Fruit fly (Drosophila melanogaster) whole organism, embryonic: ENCODE measurements around the gene Faa.

Experiments
- Asciz ChIP-seq: fragments of 200-800 bp; sonication (Bioruptor generic); optimal IDR thresholded peaks from 2 replicates; lab custom pipeline; 2017; ENCODE audit warnings: missing biosample characterization, mild to moderate bottlenecking, missing genetic modification characterization, missing genetic modification reagents
- Atf3 ChIP-seq: fragments of 200-800 bp; sonication (Bioruptor generic); optimal IDR thresholded peaks from 3 replicates; lab custom pipeline; 2016; ENCODE audit warnings: missing biosample characterization, missing genetic modification characterization
- CG10959 ChIP-seq: fragments of 200-800 bp; sonication (Bioruptor generic); IDR thresholded peaks from 2 replicates; pipeline ENCODE4 v1.3.6; 2022; ENCODE audit warnings: missing biosample characterization, missing genetic modification characterization
- CG11695 ChIP-seq: fragments of 200-800 bp; sonication (Bioruptor generic); IDR thresholded peaks from 3 replicates; pipeline ENCODE4 v1.3.6; 2022; ENCODE audit warnings: missing biosample characterization, missing genetic modification characterization
- CG12104 ChIP-seq: fragments of 200-800 bp; sonication (Bioruptor generic); optimal IDR thresholded peaks from 3 replicates; lab custom pipeline; 2016; ENCODE audit warnings: missing biosample characterization, missing genetic modification characterization
- CG12219 ChIP-seq: fragments of 200-800 bp; sonication (Bioruptor generic); optimal IDR thresholded peaks from 3 replicates; lab custom pipeline; 2018; ENCODE audit warnings: missing biosample characterization, mild to moderate bottlenecking, missing genetic modification characterization
- CG14860 ChIP-seq: fragments of 200-800 bp; sonication (Bioruptor generic); IDR thresholded peaks from 3 replicates; pipeline ENCODE4 v1.3.6; 2022; ENCODE audit warnings: missing biosample characterization, missing genetic modification characterization; ENCODE audit not compliant: partially characterized antibody
- CG15479 ChIP-seq: fragments of 200-800 bp; sonication (Bioruptor generic); optimal IDR thresholded peaks from 3 replicates; lab custom pipeline; 2019; ENCODE audit warnings: missing biosample characterization, mild to moderate bottlenecking, missing genetic modification characterization, moderate library complexity
- CG15514 ChIP-seq: fragments of 200-800 bp; sonication (Bioruptor generic); optimal IDR thresholded peaks from 3 replicates; lab custom pipeline; 2017; ENCODE audit warnings: missing biosample characterization, missing genetic modification characterization, mild to moderate bottlenecking, moderate library complexity, missing genetic modification reagents
- CG17359 ChIP-seq: fragments of 200-800 bp; sonication (Bioruptor generic); optimal IDR thresholded peaks from 3 replicates; lab custom pipeline; 2018; ENCODE audit warnings: missing biosample characterization, mild to moderate bottlenecking, missing genetic modification characterization, moderate library complexity
- CG31441 ChIP-seq: fragments of 200-800 bp; sonication (Bioruptor generic); IDR thresholded peaks from 2 replicates; pipeline ENCODE4 v1.3.6; 2022; ENCODE audit warnings: missing biosample characterization, missing genetic modification characterization
- CG32767 ChIP-seq: fragments of 200-800 bp; sonication (Bioruptor generic); IDR thresholded peaks from 2 replicates; pipeline ENCODE4 v1.3.6; 2022; ENCODE audit warnings: missing biosample characterization, missing genetic modification characterization
- CG34376 ChIP-seq: fragments of 200-800 bp; sonication (Bioruptor generic); optimal IDR thresholded peaks from 2 replicates; lab custom pipeline; 2018; ENCODE audit warnings: missing biosample characterization, mild to moderate bottlenecking, missing genetic modification characterization
- CG4282 ChIP-seq: fragments of 200-800 bp; sonication (Bioruptor generic); optimal IDR thresholded peaks from 2 replicates; lab custom pipeline; 2016; ENCODE audit warnings: missing biosample characterization, missing genetic modification characterization
- CG4854 ChIP-seq: fragments of 200-800 bp; sonication (Bioruptor generic); optimal IDR thresholded peaks from 2 replicates; lab custom pipeline; 2016; ENCODE audit warnings: missing biosample characterization, missing genetic modification characterization, inconsistent platforms
- CG6654 ChIP-seq: fragments of 200-800 bp; sonication (Bioruptor generic); optimal IDR thresholded peaks from 2 replicates; lab custom pipeline; 2017; ENCODE audit warnings: missing biosample characterization, mild to moderate bottlenecking, missing genetic modification characterization
- CG6765 ChIP-seq: fragments of 200-800 bp; sonication (Bioruptor generic); optimal IDR thresholded peaks from 3 replicates; lab custom pipeline; 2017; ENCODE audit warnings: missing biosample characterization, mild to moderate bottlenecking, missing genetic modification characterization
- CG6791 ChIP-seq: fragments of 200-800 bp; sonication (Bioruptor generic); IDR thresholded peaks from 3 replicates; pipeline ENCODE4 v1.3.6; 2022; ENCODE audit warnings: missing biosample characterization, missing genetic modification characterization; ENCODE audit not compliant: partially characterized antibody
- CG6854 ChIP-seq: fragments of 200-800 bp; sonication (Bioruptor generic); optimal IDR thresholded peaks from 3 replicates; lab custom pipeline; 2017; ENCODE audit warnings: missing biosample characterization, mild to moderate bottlenecking, missing genetic modification characterization
- CG8281 ChIP-seq: fragments of 200-800 bp; sonication (Bioruptor generic); optimal IDR thresholded peaks from 2 replicates; lab custom pipeline; 2018; ENCODE audit warnings: missing biosample characterization, mild to moderate bottlenecking, missing genetic modification characterization, moderate library complexity
- CG8924 ChIP-seq: fragments of 200-800 bp; optimal IDR thresholded peaks from 3 replicates; lab custom pipeline; 2019; ENCODE audit warnings: missing biosample characterization, mild to moderate bottlenecking, missing genetic modification characterization, moderate library complexity
- CG9437 ChIP-seq: fragments of 200-800 bp; sonication (Bioruptor generic); optimal IDR thresholded peaks from 2 replicates; lab custom pipeline; 2018; ENCODE audit warnings: missing biosample characterization, mild to moderate bottlenecking, missing genetic modification characterization
- Chrac-16 ChIP-seq: fragments of 200-800 bp; sonication (Bioruptor generic); optimal IDR thresholded peaks from 3 replicates; lab custom pipeline; 2016; ENCODE audit warnings: missing biosample characterization, missing genetic modification characterization
- Dll ChIP-seq: fragments of 200-800 bp; sonication (Bioruptor generic); IDR thresholded peaks from 4 replicates; pipeline ENCODE4 v1.3.6; 2022; ENCODE audit warnings: missing biosample characterization, missing genetic modification characterization; ENCODE audit not compliant: partially characterized antibody
- ERR ChIP-seq: fragments of 200-800 bp; sonication (Bioruptor generic); optimal IDR thresholded peaks from 2 replicates; lab custom pipeline; 2016; ENCODE audit warnings: missing biosample characterization, missing genetic modification characterization
- HLH54F ChIP-seq: fragments of 200-800 bp; sonication (Bioruptor generic); optimal IDR thresholded peaks from 3 replicates; lab custom pipeline; 2016; ENCODE audit warnings: missing biosample characterization, missing genetic modification characterization
- Hey ChIP-seq: fragments of 200-800 bp; sonication (Bioruptor generic); optimal IDR thresholded peaks from 3 replicates; lab custom pipeline; 2018; ENCODE audit warnings: missing biosample characterization, mild to moderate bottlenecking, missing genetic modification characterization
- MBD-R2 ChIP-seq: fragments of 200-800 bp; sonication (Bioruptor generic); IDR thresholded peaks from 2 replicates; pipeline ENCODE4 v1.3.6; 2022; ENCODE audit warnings: missing biosample characterization, missing genetic modification characterization
- NC2β ChIP-seq: fragments of 200-800 bp; sonication (Bioruptor generic); optimal IDR thresholded peaks from 2 replicates; lab custom pipeline; 2016; ENCODE audit warnings: missing biosample characterization, missing genetic modification characterization
- Spps ChIP-seq: fragments of 200-800 bp; sonication (Bioruptor generic); optimal IDR thresholded peaks from 2 replicates; lab custom pipeline; 2018; ENCODE audit warnings: missing biosample characterization, mild to moderate bottlenecking, missing genetic modification characterization
- Stat92E ChIP-seq, 3 experiments: fragments of >200 bp in 2 of 3; fragments of 200-800 bp in 1 of 3; sonication (Bioruptor generic) in 1 of 3; optimal IDR thresholded peaks; 2 replicates each; lab custom pipeline; 2017 to 2019; ENCODE audit warnings: missing biosample characterization in 3 of 3, missing genetic modification characterization in 3 of 3, mild to moderate bottlenecking in 1 of 3, moderate library complexity in 1 of 3
- ap ChIP-seq: fragments of 200-800 bp; sonication (Bioruptor generic); IDR thresholded peaks from 2 replicates; pipeline ENCODE4 v1.3.6; 2022; ENCODE audit warnings: missing biosample characterization, missing genetic modification characterization
- ash1 ChIP-seq: fragments of 200-800 bp; sonication (Bioruptor generic); optimal IDR thresholded peaks from 2 replicates; lab custom pipeline; 2018; ENCODE audit warnings: missing biosample characterization, mild to moderate bottlenecking, missing genetic modification characterization
- cg ChIP-seq: fragments of 200-800 bp; sonication (Bioruptor generic); optimal IDR thresholded peaks from 3 replicates; lab custom pipeline; 2019; ENCODE audit warnings: missing biosample characterization, mild to moderate bottlenecking, missing genetic modification characterization, moderate library complexity
- chif ChIP-seq, 2 experiments: fragments of 200-800 bp; sonication (Bioruptor generic); optimal IDR thresholded peaks; 3 replicates each; lab custom pipeline; 2016; ENCODE audit warnings: missing biosample characterization in 2 of 2, missing genetic modification characterization in 2 of 2
- dm ChIP-seq: fragments of 200-800 bp; sonication (Bioruptor generic); optimal IDR thresholded peaks from 3 replicates; lab custom pipeline; 2016; ENCODE audit warnings: missing biosample characterization, missing genetic modification characterization
- fd102C ChIP-seq: fragments of 200-800 bp; sonication (Bioruptor generic); optimal IDR thresholded peaks from 2 replicates; lab custom pipeline; 2018; ENCODE audit warnings: missing biosample characterization, mild to moderate bottlenecking, missing genetic modification characterization, moderate library complexity
- inv ChIP-seq: fragments of 200-800 bp; sonication (Bioruptor generic); IDR thresholded peaks from 2 replicates; pipeline ENCODE4 v1.3.6; 2022; ENCODE audit warnings: missing biosample characterization, missing genetic modification characterization; ENCODE audit not compliant: partially characterized antibody
- jigr1 ChIP-seq: fragments of 200-800 bp; sonication (Bioruptor generic); IDR thresholded peaks from 3 replicates; pipeline ENCODE4 v1.3.6; 2022; ENCODE audit warnings: missing biosample characterization, missing genetic modification characterization
- nerfin-2 ChIP-seq: fragments of 200-800 bp; sonication (Bioruptor generic); IDR thresholded peaks from 2 replicates; pipeline ENCODE4 v1.3.6; 2022; ENCODE audit warnings: missing biosample characterization, missing genetic modification characterization; ENCODE audit not compliant: partially characterized antibody
- peb ChIP-seq: fragments of 200-800 bp; sonication (Bioruptor generic); IDR thresholded peaks from 2 replicates; pipeline ENCODE4 v1.3.6; 2022; ENCODE audit warnings: missing biosample characterization, missing genetic modification characterization
- phol ChIP-seq: fragments of 200-800 bp; sonication (Bioruptor generic); optimal IDR thresholded peaks from 3 replicates; lab custom pipeline; 2018; ENCODE audit warnings: missing biosample characterization, mild to moderate bottlenecking, missing genetic modification characterization, moderate library complexity
- prd ChIP-seq, 3 experiments: fragments of >200 bp in 2 of 3; fragments of 200-800 bp in 1 of 3; sonication (Bioruptor generic) in 1 of 3; optimal IDR thresholded peaks in 2 of 3; IDR thresholded peaks in 1 of 3; 2 replicates in 2 of 3; 3 replicates in 1 of 3; pipeline versions ENCODE4 v1.3.6 to Lab custom; 2017 to 2022; ENCODE audit warnings: missing biosample characterization in 1 of 3, missing genetic modification characterization in 1 of 3
- repo ChIP-seq: fragments of 200-800 bp; sonication (Bioruptor generic); optimal IDR thresholded peaks from 2 replicates; lab custom pipeline; 2016; ENCODE audit warnings: missing biosample characterization, missing genetic modification characterization
- sim ChIP-seq: fragments of 200-800 bp; sonication (Bioruptor generic); IDR thresholded peaks from 2 replicates; pipeline ENCODE4 v1.3.6; 2022; ENCODE audit warnings: missing biosample characterization, missing genetic modification characterization
- tap ChIP-seq: fragments of 200-800 bp; optimal IDR thresholded peaks from 3 replicates; lab custom pipeline; 2019; ENCODE audit warnings: missing biosample characterization, mild to moderate bottlenecking, missing genetic modification characterization, moderate library complexity
- tll ChIP-seq, 2 experiments: fragments of 200-800 bp in 1 of 2; fragments of >200 bp in 1 of 2; sonication (Bioruptor generic) in 1 of 2; optimal IDR thresholded peaks; 2 replicates each; lab custom pipeline; 2017 to 2019; ENCODE audit warnings: missing biosample characterization in 2 of 2, missing genetic modification characterization in 2 of 2, mild to moderate bottlenecking in 1 of 2, moderate library complexity in 1 of 2
- ttk ChIP-seq: fragments of 200-800 bp; sonication (Bioruptor generic); IDR thresholded peaks from 2 replicates; pipeline ENCODE4 v2.1.2; 2022; ENCODE audit warnings: missing biosample characterization, missing genetic modification characterization
- yki ChIP-seq: fragments of >200 bp; optimal IDR thresholded peaks from 3 replicates; lab custom pipeline; 2018

The Faa gene

dm6 chr3L:4122185-4122767, 48.5 kb upstream of the Faa start, which contains the start of gene Chd64 (continued):
- TF ChIP-seq CG17359 (tag; lab: Kevin White, UChicago) = peak; percentile 47
- TF ChIP-seq tap (tag; lab: Kevin White, UChicago) = peak; percentile 12
- TF ChIP-seq nerfin-2 (GFP tag; lab: Robert Waterston, UW) = no peak
- TF ChIP-seq CG14860 = peak; percentile 26; the same call in 1 of the 3 replicates
- peak; percentile 58; the same call in 2 of the 3 replicates for TF ChIP-seq CG11695 (GFP tag; lab: Robert Waterston, UW)
- peak; percentile 8 for TF ChIP-seq ash1 (GFP tag; lab: Kevin White, UChicago)
- peak; percentile 39 for TF ChIP-seq CG8924 (tag; lab: Kevin White, UChicago)
- TF ChIP-seq CG31441 (GFP tag; lab: Robert Waterston, UW) = no peak
- TF ChIP-seq Hey (tag; lab: Kevin White, UChicago) = no peak
- TF ChIP-seq NC2β (GFP tag; lab: Kevin White, UChicago) = no peak
- peak; percentile 24 for TF ChIP-seq Asciz
- TF ChIP-seq MBD-R2 = peak; percentile 36; the same call in 1 of the 2 replicates
- TF ChIP-seq fd102C (GFP tag; lab: Kevin White, UChicago) = no peak
- TF ChIP-seq jigr1 (GFP tag; lab: Robert Waterston, UW) = no peak
- TF ChIP-seq ttk (GFP tag; lab: Robert Waterston, UW) = no peak
- peak; percentile 55 for TF ChIP-seq CG12219 (GFP tag; lab: Kevin White, UChicago)
- no peak for TF ChIP-seq HLH54F (GFP tag; lab: Kevin White, UChicago)
- TF ChIP-seq CG12104 (GFP tag; lab: Kevin White, UChicago) = peak; percentile 14
- TF ChIP-seq CG10959 = peak; percentile 33; the same call in 1 of the 2 replicates
- no peak for TF ChIP-seq CG4854 (GFP tag; lab: Kevin White, UChicago)
- TF ChIP-seq CG6654 = no peak
- no peak for TF ChIP-seq repo (GFP tag; lab: Kevin White, UChicago)
- TF ChIP-seq Chrac-16 (GFP tag; lab: Kevin White, UChicago) = peak; percentile 5
- 0 out of 3 replicates have a peak, but pooled peaks have one; percentile 19 for TF ChIP-seq CG6791
- no peak for TF ChIP-seq CG32767 (GFP tag; lab: Robert Waterston, UW)
- TF ChIP-seq Dll (GFP tag; lab: Robert Waterston, UW) = no peak
- peak; percentile 93 for TF ChIP-seq Atf3 (GFP tag; lab: Kevin White, UChicago)
- no peak for TF ChIP-seq peb
- no peak for TF ChIP-seq dm
- TF ChIP-seq ERR (GFP tag; lab: Kevin White, UChicago) = no peak
- TF ChIP-seq Spps (tag; lab: Kevin White, UChicago) = no peak
- TF ChIP-seq inv (GFP tag; lab: Robert Waterston, UW) = no peak
- peak; percentile 54 for TF ChIP-seq CG6765 (GFP tag; lab: Kevin White, UChicago)
- no peak for TF ChIP-seq prd (optimal IDR thresholded peaks at IDR 0.05; lab: Kevin White, UChicago)
- TF ChIP-seq prd (GFP tag; IDR thresholded peaks at IDR 0.05; lab: Robert Waterston, UW) = no peak
- TF ChIP-seq cg (GFP tag; lab: Kevin White, UChicago) = no peak
- no peak for TF ChIP-seq tll (GFP tag; optimal IDR thresholded peaks at IDR 0.05; lab: Kevin White, UChicago)
- no peak for TF ChIP-seq CG4282
- no peak for TF ChIP-seq CG8281 (tag; lab: Kevin White, UChicago)
- TF ChIP-seq sim (GFP tag; lab: Robert Waterston, UW) = no peak
- TF ChIP-seq chif (GFP tag; optimal IDR thresholded peaks at IDR 0.05; lab: Kevin White, UChicago) = peak in 1 of 2 experiments; percentile 11
- TF ChIP-seq CG15479 (GFP tag; lab: Kevin White, UChicago) = no peak
- no peak for TF ChIP-seq phol (tag; lab: Kevin White, UChicago)
- peak; percentile 75 for TF ChIP-seq CG6854 (GFP tag; lab: Kevin White, UChicago)
- no peak for TF ChIP-seq yki (lab: Kevin White, UChicago)
- TF ChIP-seq CG9437 (GFP tag; lab: Kevin White, UChicago) = peak; percentile 91
- TF ChIP-seq CG34376 (GFP tag; lab: Kevin White, UChicago) = peak; percentile 90
- peak; percentile 74 for TF ChIP-seq CG15514
- no peak for TF ChIP-seq ap
- TF ChIP-seq Stat92E (GFP tag; optimal IDR thresholded peaks at IDR 0.05; lab: Kevin White, UChicago) = peak in 1 of 3 experiments; percentile 4
